Worm (Caenorhabditis elegans): ENCODE measurements around the gene ace-4.

Gene ace-4

ce11 chrII:14244457-14245254, 46.8 kb downstream of the ace-4 start (continued):
- TF ChIP-seq mes-2 (tag; optimal IDR thresholded peaks at IDR 0.05; ENCODE audit: poor library complexity, severe bottlenecking): peak; percentile 60
- peak; percentile 69; the same call in 1 of the 2 replicates for TF ChIP-seq snpc-1.2 (GFP tag; IDR thresholded peaks at IDR 0.05)
- no peak for TF ChIP-seq F10B5.3 (tag; optimal IDR thresholded peaks at IDR 0.05)
- no peak for TF ChIP-seq nhr-41 (GFP tag; IDR thresholded peaks at IDR 0.05)
- no peak for TF ChIP-seq jun-1 (tag; optimal IDR thresholded peaks at IDR 0.05)
- TF ChIP-seq zip-2 (tag; optimal IDR thresholded peaks at IDR 0.05): no peak
- TF ChIP-seq lin-13 (GFP tag; optimal IDR thresholded peaks at IDR 0.05): peak; percentile 12
- no peak for TF ChIP-seq F26F4.8 (GFP tag; conservative IDR thresholded peaks at IDR 0.05)
- no peak for TF ChIP-seq nhr-25 (tag; optimal IDR thresholded peaks at IDR 0.05; ENCODE audit: borderline replicate concordance, insufficient read depth)
- TF ChIP-seq tag-97 (GFP tag; IDR thresholded peaks at IDR 0.05): no peak
- no peak for TF ChIP-seq lin-39 (tag; optimal IDR thresholded peaks at IDR 0.05)
- TF ChIP-seq Y105C5A.15 (GFP tag; IDR thresholded peaks at IDR 0.05): no peak
- no peak for TF ChIP-seq T20F7.1 (GFP tag; optimal IDR thresholded peaks at IDR 0.05)
- TF ChIP-seq spr-1 (tag; optimal IDR thresholded peaks at IDR 0.05): no peak
- TF ChIP-seq nhr-6 (tag; optimal IDR thresholded peaks at IDR 0.05): peak; percentile 53
- no peak for TF ChIP-seq zfp-3 (GFP tag; conservative IDR thresholded peaks at IDR 0.05)
- TF ChIP-seq ceh-62 (tag; optimal IDR thresholded peaks at IDR 0.05): no peak
- TF ChIP-seq lsy-2 (tag; optimal IDR thresholded peaks at IDR 0.05): peak in 1 of 2 experiments; percentile 37
- no peak for TF ChIP-seq duxl-1 (tag; optimal IDR thresholded peaks at IDR 0.05; ENCODE audit: poor library complexity)
- TF ChIP-seq nhr-102 (tag; optimal IDR thresholded peaks at IDR 0.05): no peak
- no peak for TF ChIP-seq lin-15B (tag; optimal IDR thresholded peaks at IDR 0.05)
- TF ChIP-seq nhr-28 (tag; optimal IDR thresholded peaks at IDR 0.05): peak; percentile 65
- no peak for TF ChIP-seq fkh-10 (GFP tag; optimal IDR thresholded peaks at IDR 0.05)
- TF ChIP-seq daf-16 (GFP tag; optimal IDR thresholded peaks at IDR 0.05): no peak
- peak; percentile 17 for TF ChIP-seq daf-16 (tag; optimal IDR thresholded peaks at IDR 0.05)
- TF ChIP-seq snpc-4 (tag; optimal IDR thresholded peaks at IDR 0.05): no peak
- no peak for TF ChIP-seq madf-9 (GFP tag; conservative IDR thresholded peaks at IDR 0.05)
- TF ChIP-seq hlh-30 (tag; optimal IDR thresholded peaks at IDR 0.05; ENCODE audit: insufficient read depth): peak; percentile 87
- TF ChIP-seq aha-1 (tag): peak; percentile 100
- TF ChIP-seq madf-5 (GFP tag; IDR thresholded peaks at IDR 0.05): no peak
- TF ChIP-seq ceh-32 (tag; optimal IDR thresholded peaks at IDR 0.05; ENCODE audit: poor library complexity): no peak

DNA sequence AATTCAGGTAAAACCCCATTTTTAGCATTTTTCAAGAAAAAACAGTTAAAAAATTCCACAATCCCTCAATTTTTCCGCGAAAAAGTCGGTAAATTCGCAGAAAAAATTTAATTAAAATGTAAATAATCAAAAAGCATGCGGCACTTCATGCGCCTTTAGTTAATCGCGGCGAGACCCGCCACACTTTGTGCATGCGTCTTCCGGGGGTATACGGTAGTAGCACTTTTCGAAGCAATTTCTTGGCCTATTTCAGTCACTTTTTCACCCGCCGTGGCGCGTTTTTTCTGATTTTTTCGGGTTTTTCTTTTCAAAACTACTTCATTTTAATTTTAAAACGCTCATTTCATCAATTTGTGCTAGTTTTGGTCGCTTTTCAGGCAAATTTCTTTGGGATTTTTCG, 49.4 kb downstream of the ace-4 start:
- TF ChIP-seq mes-2 (tag; optimal IDR thresholded peaks at IDR 0.05; ENCODE audit: poor library complexity, severe bottlenecking): peak; percentile 23
- TF ChIP-seq Y48G9A.11 (GFP tag; IDR thresholded peaks at IDR 0.05): peak; percentile 54; the same call in 1 of the 2 replicates
- TF ChIP-seq unc-130 (GFP tag; optimal IDR thresholded peaks at IDR 0.05): peak; percentile 58
- TF ChIP-seq lsy-2 (tag; optimal IDR thresholded peaks at IDR 0.05): peak in 1 of 2 experiments; percentile 25
- peak; percentile 49 for TF ChIP-seq F49E8.2 (tag; optimal IDR thresholded peaks at IDR 0.05; ENCODE audit: borderline replicate concordance)
- peak; percentile 60 for TF ChIP-seq lin-38 (GFP tag; IDR thresholded peaks at IDR 0.05)
- TF ChIP-seq jun-1 (tag; optimal IDR thresholded peaks at IDR 0.05): no peak
- TF ChIP-seq dmd-6 (GFP tag; IDR thresholded peaks at IDR 0.05): no peak
